Fruit fly (Drosophila melanogaster): ENCODE data around the gene RpL26.
A peak's percentile ranks its signal among the peaks of the same experiment; 100 is the strongest.

RpL26 gene

dm6 chr3L:18890283-18891175 lies 8.1 kb upstream of the RpL26 start, which contains the start of gene CG3961 (continued):
- TF ChIP-seq pita (GFP tag; optimal IDR thresholded peaks at IDR 0.05) (no peak), Blimp-1 (GFP tag; optimal IDR thresholded peaks at IDR 0.05) (peak; percentile 97), CG3726 (GFP tag; IDR thresholded peaks at IDR 0.05) (peak; percentile 90; the same call in 1 of the 3 replicates), stc (GFP tag; IDR thresholded peaks at IDR 0.05) (peak; percentile 92), Dad (GFP tag; optimal IDR thresholded peaks at IDR 0.05) (peak; percentile 86), CG12659 (GFP tag; optimal IDR thresholded peaks at IDR 0.05) (peak; percentile 99), CG2202 (tag; optimal IDR thresholded peaks at IDR 0.05) (peak; percentile 98), MBD-R2 (GFP tag; IDR thresholded peaks at IDR 0.05) (peak; percentile 44; the same call in 1 of the 2 replicates), Hey (tag; optimal IDR thresholded peaks at IDR 0.05) (peak; percentile 59), cas (GFP tag; IDR thresholded peaks at IDR 0.05) (0 out of 2 replicates have a peak, but pooled peaks have one; percentile 6), CG16815 (GFP tag; optimal IDR thresholded peaks at IDR 0.05) (peak; percentile 97), pan (optimal IDR thresholded peaks at IDR 0.05) (no peak), pan (GFP tag; optimal IDR thresholded peaks at IDR 0.05 in 1 of 2, IDR thresholded peaks at IDR 0.05 in 1 of 2) (peak in 1 of 2 experiments; percentile 93), CG6813 (GFP tag; optimal IDR thresholded peaks at IDR 0.05) (peak; percentile 96), gsb (GFP tag; IDR thresholded peaks at IDR 0.05) (peak; percentile 64), Sry-β (GFP tag; optimal IDR thresholded peaks at IDR 0.05) (peak; percentile 72), so (GFP tag; IDR thresholded peaks at IDR 0.05) (peak; percentile 95), odd (GFP tag; optimal IDR thresholded peaks at IDR 0.05) (peak; percentile 98), CG4617 (GFP tag; optimal IDR thresholded peaks at IDR 0.05; ENCODE audit: borderline replicate concordance) (peak; percentile 90), CG30431 (GFP tag; optimal IDR thresholded peaks at IDR 0.05) (peak; percentile 94), btn (GFP tag; optimal IDR thresholded peaks at IDR 0.05) (peak; percentile 49), CG12104 (GFP tag; optimal IDR thresholded peaks at IDR 0.05) (peak; percentile 98), Xrp1 (GFP tag; IDR thresholded peaks at IDR 0.05) (peak; percentile 97), Dp (GFP tag; optimal IDR thresholded peaks at IDR 0.05) (peak; percentile 20), ara (GFP tag; IDR thresholded peaks at IDR 0.05) (peak; percentile 91; the same call in 1 of the 2 replicates), Bteb2 (GFP tag; optimal IDR thresholded peaks at IDR 0.05) (peak; percentile 91), ci (GFP tag; IDR thresholded peaks at IDR 0.05) (peak; percentile 88), kay (GFP tag; optimal IDR thresholded peaks at IDR 0.05) (peak; percentile 94), CG1832 (GFP tag; optimal IDR thresholded peaks at IDR 0.05) (no peak), Gug (GFP tag; IDR thresholded peaks at IDR 0.05) (peak; percentile 81), NK7.1 (GFP tag; optimal IDR thresholded peaks at IDR 0.05) (peak; percentile 81), Pdp1 (GFP tag; optimal IDR thresholded peaks at IDR 0.05) (peak; percentile 88 to 89), CG3995 (GFP tag; optimal IDR thresholded peaks at IDR 0.05) (peak; percentile 36), CG17328 (GFP tag; IDR thresholded peaks at IDR 0.05) (peak; percentile 92), dysf (GFP tag; IDR thresholded peaks at IDR 0.05) (peak; percentile 94), CG3847 (GFP tag; IDR thresholded peaks at IDR 0.05) (peak; percentile 88), CG3407 (GFP tag; optimal IDR thresholded peaks at IDR 0.05) (peak; percentile 97), CG6854 (GFP tag; optimal IDR thresholded peaks at IDR 0.05) (peak; percentile 95), CG2889 (GFP tag; IDR thresholded peaks at IDR 0.05) (peak; percentile 72; the same call in 2 of the 3 replicates), Dbx (GFP tag; IDR thresholded peaks at IDR 0.05) (peak; percentile 80), CG4854 (GFP tag; optimal IDR thresholded peaks at IDR 0.05) (peak; percentile 84), Eip74EF (GFP tag; optimal IDR thresholded peaks at IDR 0.05) (peak in 1 of 2 experiments; percentile 99), CG12155 (GFP tag; optimal IDR thresholded peaks at IDR 0.05) (peak; percentile 89), CG10462 (GFP tag; optimal IDR thresholded peaks at IDR 0.05) (peak; percentile 97), h (optimal IDR thresholded peaks at IDR 0.05) (no peak), CG17912 (GFP tag; optimal IDR thresholded peaks at IDR 0.05) (peak; percentile 13), crol (GFP tag; IDR thresholded peaks at IDR 0.05) (peak; percentile 97), CG9437 (GFP tag; optimal IDR thresholded peaks at IDR 0.05) (peak; percentile 97), CG1647 (GFP tag; optimal IDR thresholded peaks at IDR 0.05) (peak; percentile 69)
